Worm (Caenorhabditis elegans) whole organism, early embryonic: ENCODE data around the gene Y43C5B.3.

ENCODE experiments used
- B0310.2 ChIP-seq: sonication (generic microtip); optimal IDR thresholded peaks from 2 replicates; lab custom pipeline; 2016; ENCODE audit warnings: mild to moderate bottlenecking, missing genetic modification characterization, missing compliant biosample characterization
- F13C5.2 ChIP-seq: sonication (generic microtip); optimal IDR thresholded peaks from 2 replicates; lab custom pipeline; 2017; ENCODE audit warnings: mild to moderate bottlenecking, missing genetic modification characterization, inconsistent platforms, missing compliant biosample characterization
- aly-1 ChIP-seq: sonication (generic microtip); optimal IDR thresholded peaks from 2 replicates; lab custom pipeline; 2016; ENCODE audit warnings: missing genetic modification characterization, missing compliant biosample characterization
- ama-1 ChIP-seq: fragments of 150-350 bp; optimal IDR thresholded peaks from 2 replicates; lab custom pipeline; 2014
- ceh-13 ChIP-seq: fragments of 200-800 bp; sonication (Bioruptor generic); optimal IDR thresholded peaks from 2 replicates; lab custom pipeline; 2018; ENCODE audit warnings: mild to moderate bottlenecking, missing genetic modification characterization, missing compliant biosample characterization
- ceh-36 ChIP-seq: sonication (generic microtip); optimal IDR thresholded peaks from 2 replicates; lab custom pipeline; 2016; ENCODE audit warnings: missing genetic modification characterization, inconsistent platforms, missing compliant biosample characterization
- ets-7 ChIP-seq: sonication (generic microtip); optimal IDR thresholded peaks from 2 replicates; lab custom pipeline; 2016; ENCODE audit warnings: missing genotype, missing genetic modification characterization, missing compliant biosample characterization
- flt-1 ChIP-seq: fragments of 200-800 bp; sonication (Bioruptor generic); IDR thresholded peaks from 2 replicates; pipeline ENCODE4 v1.3.6; 2022; ENCODE audit warnings: missing genetic modification characterization, missing compliant biosample characterization
- hmbx-1 ChIP-seq: sonication (generic microtip); optimal IDR thresholded peaks from 2 replicates; lab custom pipeline; 2016; ENCODE audit warnings: mild to moderate bottlenecking, missing genetic modification characterization, missing compliant biosample characterization
- hmg-4 ChIP-seq: fragments of 200-800 bp; sonication (Bioruptor generic); optimal IDR thresholded peaks from 2 replicates; lab custom pipeline; 2018; ENCODE audit warnings: mild to moderate bottlenecking, missing genetic modification characterization, missing compliant biosample characterization
- hnd-1 ChIP-seq: sonication (generic microtip); optimal IDR thresholded peaks from 2 replicates; lab custom pipeline; 2016; ENCODE audit warnings: missing genetic modification characterization, missing compliant biosample characterization
- pes-1 ChIP-seq: fragments of 200-800 bp; sonication (Bioruptor generic); IDR thresholded peaks from 2 replicates; pipeline ENCODE4 v1.3.6; 2022; ENCODE audit warnings: missing genetic modification reagents, missing genetic modification characterization, missing compliant biosample characterization
- scrt-1 ChIP-seq: fragments of 200-800 bp; sonication (Bioruptor generic); IDR thresholded peaks from 2 replicates; pipeline ENCODE4 v1.3.6; 2022; ENCODE audit warnings: missing genetic modification characterization, missing compliant biosample characterization
- sea-1 ChIP-seq: fragments of 200-800 bp; sonication (Bioruptor generic); conservative IDR thresholded peaks from 2 replicates; pipeline ENCODE4 v1.3.6; 2022; ENCODE audit warnings: missing genetic modification characterization, missing compliant biosample characterization
- tbx-11 ChIP-seq: fragments of 200-800 bp; sonication (Bioruptor generic); IDR thresholded peaks from 2 replicates; pipeline ENCODE4 v1.3.6; 2022; ENCODE audit warnings: missing genetic modification characterization, missing compliant biosample characterization
- tbx-37 ChIP-seq: fragments of 200-800 bp; sonication (Bioruptor generic); conservative IDR thresholded peaks from 2 replicates; pipeline ENCODE4 v1.3.6; 2022; ENCODE audit warnings: missing genetic modification reagents, missing genetic modification characterization, missing compliant biosample characterization
- tra-4 ChIP-seq: sonication (generic microtip); optimal IDR thresholded peaks from 2 replicates; lab custom pipeline; 2017; ENCODE audit warnings: missing genetic modification characterization, missing compliant biosample characterization

Gene Y43C5B.3

DNA sequence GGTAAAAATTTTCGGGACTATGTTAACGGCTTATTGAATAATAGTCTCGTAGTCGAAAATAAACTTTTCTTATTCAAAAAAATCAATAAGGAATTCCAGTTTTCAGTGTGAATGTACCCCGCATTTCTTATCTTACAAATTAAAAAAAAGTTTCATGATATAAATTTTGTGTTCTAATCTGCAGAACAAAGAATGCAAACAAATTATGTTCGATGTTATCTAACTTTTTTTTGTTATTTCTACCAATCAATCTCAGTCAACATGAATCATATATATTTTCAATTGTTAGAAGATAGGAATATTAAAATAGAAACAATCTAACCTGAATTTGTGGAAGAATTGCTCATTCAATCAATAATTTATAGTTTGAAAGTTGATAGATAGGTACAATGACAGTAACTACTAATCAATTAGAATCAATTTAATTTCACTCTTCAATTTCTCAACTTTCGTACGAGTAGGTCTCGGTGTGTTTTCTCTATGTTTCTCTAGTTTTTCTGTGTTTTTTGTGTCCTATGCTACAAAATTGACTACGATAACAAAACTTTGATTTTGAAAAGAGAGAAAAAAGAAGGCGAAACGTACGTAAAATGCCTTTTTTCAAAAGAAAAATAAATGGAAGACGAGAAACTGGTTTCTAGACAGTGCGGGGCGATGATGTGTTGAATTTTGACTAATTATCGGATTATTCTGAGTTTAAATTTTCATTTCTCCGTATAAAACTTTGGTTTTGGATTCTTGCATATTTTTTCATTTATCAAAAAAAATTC is at the start of gene Y43C5B.3, which contains the start of gene unc-43:
Gene Y43C5B.3, plus strand, starts transcription at position 720 of the 770 bp plus-strand sequence.
Gene unc-43, minus strand, starts transcription at position 347 of the 770 bp plus-strand sequence.
- TF ChIP-seq hmbx-1 (tag; lab: Kevin White, UChicago) (no peak), B0310.2 (tag; lab: Kevin White, UChicago) (no peak), sea-1 (no peak), ets-7 (tag; lab: Kevin White, UChicago) (no peak), ceh-36 (tag; lab: Kevin White, UChicago) (no peak), tbx-37 (GFP tag; lab: Robert Waterston, UW) (no peak), tra-4 (no peak), tbx-11 (no peak), ama-1 (lab: Kevin White, UChicago) (no peak), F13C5.2 (tag; lab: Kevin White, UChicago) (no peak), hmg-4 (GFP tag; lab: Kevin White, UChicago) (no peak), flt-1 (GFP tag; lab: Robert Waterston, UW) (no peak)

DNA sequence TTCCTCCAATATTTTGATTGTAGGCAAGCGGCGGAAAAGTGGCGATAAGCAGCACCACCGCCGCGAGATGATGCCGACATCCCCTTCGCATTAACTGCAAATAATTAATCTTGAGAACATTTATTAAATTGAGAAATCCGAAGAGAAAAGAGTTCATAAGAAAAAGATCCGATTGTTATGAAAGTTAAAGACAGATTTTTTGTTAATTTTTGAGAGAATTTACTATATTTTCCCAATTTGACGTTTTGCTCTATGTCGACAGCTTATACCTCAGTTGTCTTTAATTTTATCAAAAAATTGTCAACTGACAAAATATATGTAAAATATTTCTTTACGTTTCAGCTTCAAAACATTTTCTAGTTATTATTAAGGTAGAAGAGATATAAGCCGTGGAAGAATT is 48.2 kb upstream of the Y43C5B.3 start, which contains the start of gene R09E10.5:
Gene R09E10.5, minus strand, starts transcription at position 101 of the 400 bp plus-strand sequence.
- TF ChIP-seq ets-7 (tag; lab: Kevin White, UChicago) (no peak), pes-1 (GFP tag; lab: Robert Waterston, UW) (no peak), B0310.2 (tag; lab: Kevin White, UChicago) (no peak), hmg-4 (GFP tag; lab: Kevin White, UChicago) (no peak), hnd-1 (tag; lab: Kevin White, UChicago) (no peak), F13C5.2 (tag; lab: Kevin White, UChicago) (no peak), ama-1 (lab: Kevin White, UChicago) (no peak)

DNA sequence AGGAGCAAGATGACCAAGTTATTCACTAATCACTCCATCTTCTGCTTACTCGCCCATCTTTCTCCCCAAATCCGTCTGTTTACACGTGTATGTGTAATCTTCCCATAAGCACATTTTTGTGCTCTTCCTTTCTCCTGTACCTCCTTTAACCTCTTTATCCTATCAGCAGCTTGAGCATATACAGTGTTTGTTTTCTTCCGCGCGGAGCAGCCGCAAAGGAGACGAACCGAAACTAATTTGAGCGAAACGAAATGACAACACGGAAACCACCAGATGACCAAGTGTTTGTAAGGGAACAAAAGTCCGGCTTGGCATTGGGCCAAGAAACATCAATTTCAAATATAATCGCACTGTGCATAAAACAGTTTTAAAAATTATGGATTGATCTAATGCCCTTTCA is 46.0 kb upstream of the Y43C5B.3 start:
- TF ChIP-seq scrt-1 (GFP tag; lab: Robert Waterston, UW) (no peak), hnd-1 (tag; lab: Kevin White, UChicago) (no peak), tra-4 (no peak), ets-7 (tag; lab: Kevin White, UChicago) (no peak), tbx-11 (no peak), B0310.2 (tag; lab: Kevin White, UChicago) (no peak), ceh-36 (tag; lab: Kevin White, UChicago) (no peak)

DNA sequence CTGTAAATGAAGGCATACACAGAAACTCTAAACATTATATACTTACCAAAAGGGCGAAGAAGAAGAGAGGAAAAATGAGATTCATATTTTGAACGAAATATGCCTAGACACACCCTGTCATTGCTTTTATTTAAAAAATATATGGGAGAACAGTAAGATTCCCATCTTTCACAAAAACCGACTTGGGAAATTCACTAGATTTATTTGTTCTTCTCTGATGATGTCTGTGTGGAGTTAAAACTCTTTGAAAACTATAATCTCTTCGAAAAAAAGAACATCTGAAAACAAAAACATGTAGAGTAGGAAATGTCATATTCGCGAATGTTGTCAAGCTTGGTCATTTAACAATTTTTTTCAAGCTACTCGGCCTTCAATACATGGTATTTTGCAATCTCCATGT is 40.1 kb upstream of the Y43C5B.3 start, which contains the start of gene R09E10.8:
Gene R09E10.8, minus strand, starts transcription at position 101 of the 400 bp plus-strand sequence.
- TF ChIP-seq flt-1 (GFP tag; lab: Robert Waterston, UW) (no peak), F13C5.2 (tag; lab: Kevin White, UChicago) (no peak), hnd-1 (tag; lab: Kevin White, UChicago) (no peak), tbx-37 (GFP tag; lab: Robert Waterston, UW) (no peak), tbx-11 (no peak), ama-1 (lab: Kevin White, UChicago) (no peak)

DNA sequence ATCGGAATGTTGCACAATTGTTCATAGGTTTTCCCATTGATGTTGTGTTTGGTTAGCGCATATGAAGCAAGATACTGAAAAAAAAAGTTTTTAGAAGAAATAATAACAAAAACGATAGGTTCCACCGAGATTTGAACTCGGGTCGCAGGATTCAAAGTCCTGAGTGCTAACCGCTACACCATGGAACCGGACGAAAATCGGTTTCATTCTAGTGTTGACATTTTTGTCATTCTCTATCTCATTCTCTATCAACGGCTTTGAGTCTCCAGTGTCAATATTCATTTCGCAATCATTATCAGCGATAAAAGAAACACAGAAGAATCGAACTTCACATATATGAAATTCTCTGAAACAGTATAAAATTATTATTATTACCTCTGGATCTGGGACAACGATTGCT is 39.3 kb upstream of the Y43C5B.3 start:
- TF ChIP-seq scrt-1 (GFP tag; lab: Robert Waterston, UW) (no peak), hmg-4 (GFP tag; lab: Kevin White, UChicago) (no peak), flt-1 (GFP tag; lab: Robert Waterston, UW) (no peak), ets-7 (tag; lab: Kevin White, UChicago) (no peak), ceh-13 (no peak), hmbx-1 (tag; lab: Kevin White, UChicago) (no peak), ama-1 (lab: Kevin White, UChicago) (no peak), B0310.2 (tag; lab: Kevin White, UChicago) (no peak), F13C5.2 (tag; lab: Kevin White, UChicago) (no peak), tbx-37 (GFP tag; lab: Robert Waterston, UW) (no peak), ceh-36 (tag; lab: Kevin White, UChicago) (no peak), tbx-11 (no peak)

DNA sequence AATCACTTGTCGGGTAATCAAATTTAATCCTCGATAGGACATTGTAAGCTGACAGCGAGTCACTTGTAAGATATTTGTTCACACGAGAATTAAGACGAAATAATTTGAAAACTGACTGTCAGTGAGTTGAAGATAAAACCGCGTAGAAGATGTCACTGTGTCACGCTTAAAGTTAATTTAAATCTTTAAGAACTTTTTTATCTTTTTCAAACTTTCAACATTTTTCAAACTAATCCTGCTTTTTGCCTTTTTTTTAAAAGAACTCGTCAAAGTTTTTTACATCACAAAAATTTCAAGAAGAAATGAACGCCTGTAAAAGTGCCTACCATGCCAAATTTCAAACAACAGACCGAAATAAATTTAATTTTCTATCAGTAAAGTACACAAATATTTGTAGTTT is 36.8 kb upstream of the Y43C5B.3 start, which contains the start of gene acs-18:
Gene acs-18, minus strand, starts transcription at position 101 of the 400 bp plus-strand sequence.
- TF ChIP-seq hmg-4 (GFP tag; lab: Kevin White, UChicago) (no peak), flt-1 (GFP tag; lab: Robert Waterston, UW) (no peak), ceh-13 (no peak), F13C5.2 (tag; lab: Kevin White, UChicago) (no peak), B0310.2 (tag; lab: Kevin White, UChicago) (no peak), aly-1 (no peak), ama-1 (lab: Kevin White, UChicago) (no peak), sea-1 (no peak), tbx-11 (no peak), ets-7 (tag; lab: Kevin White, UChicago) (no peak), tbx-37 (GFP tag; lab: Robert Waterston, UW) (no peak), pes-1 (GFP tag; lab: Robert Waterston, UW) (no peak), scrt-1 (GFP tag; lab: Robert Waterston, UW) (no peak), ceh-36 (tag; lab: Kevin White, UChicago) (no peak), hmbx-1 (tag; lab: Kevin White, UChicago) (no peak), hnd-1 (tag; lab: Kevin White, UChicago) (no peak), tra-4 (no peak)

DNA sequence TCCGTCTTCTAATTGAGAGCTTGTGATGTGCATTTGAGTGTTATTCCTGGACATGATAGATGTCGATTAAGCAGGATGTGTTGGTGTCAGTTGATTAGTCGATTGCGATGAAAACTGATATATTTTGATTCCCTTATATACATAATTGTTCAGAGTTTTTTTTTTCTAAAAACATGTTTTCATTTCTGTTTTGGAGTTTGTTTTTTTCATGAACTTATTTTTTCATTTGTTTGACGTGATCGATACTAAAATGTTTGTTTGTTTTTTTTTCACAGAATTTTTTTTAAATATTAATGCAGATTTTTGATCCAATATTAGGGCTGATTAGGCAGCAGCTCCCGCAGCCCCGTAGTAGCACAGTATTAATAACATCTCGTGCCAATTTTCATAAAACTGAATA is 32.2 kb upstream of the Y43C5B.3 start, which contains the start of gene R09E10.2:
Gene R09E10.2, minus strand, starts transcription at position 101 of the 400 bp plus-strand sequence.
- TF ChIP-seq aly-1 (no peak), ceh-36 (tag; lab: Kevin White, UChicago) (no peak), tbx-11 (no peak), scrt-1 (GFP tag; lab: Robert Waterston, UW) (no peak), ceh-13 (no peak), F13C5.2 (tag; lab: Kevin White, UChicago) (no peak)
